Fruit fly (Drosophila melanogaster): Measurements from ENCODE around the gene PVRAP.
A peak's percentile ranks its signal among the peaks of the same experiment; 100 is the strongest.

Gene PVRAP

DNA sequence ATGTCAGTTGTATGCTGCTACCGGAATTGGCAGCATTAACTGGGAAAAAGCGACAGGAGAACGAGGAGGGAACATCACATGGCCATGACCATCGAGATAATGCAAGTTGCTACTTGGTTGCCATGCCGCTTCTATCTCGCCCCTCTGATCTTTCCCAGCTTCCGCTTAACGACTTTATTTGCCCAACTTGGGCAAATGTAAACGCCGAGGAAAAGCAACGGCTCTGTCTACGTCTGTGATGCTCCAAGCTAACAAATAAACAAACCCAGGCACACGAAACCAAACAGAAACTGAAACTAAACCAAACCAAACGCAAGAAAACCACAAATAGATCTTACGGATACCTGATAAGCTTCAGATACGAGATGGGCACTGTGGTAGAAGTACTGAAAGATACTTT lies 4.8 kb upstream of the PVRAP start (continued):
- TF ChIP-seq repo (GFP tag; optimal IDR thresholded peaks at IDR 0.05) (no peak), seq (GFP tag; IDR thresholded peaks at IDR 0.05) (no peak), sqz (GFP tag; optimal IDR thresholded peaks at IDR 0.05) (no peak), CG10654 (GFP tag; optimal IDR thresholded peaks at IDR 0.05) (no peak), vfl (GFP tag; optimal IDR thresholded peaks at IDR 0.05) (no peak), wdn (GFP tag; IDR thresholded peaks at IDR 0.05) (no peak), sc (optimal IDR thresholded peaks at IDR 0.05) (no peak), sc (GFP tag; optimal IDR thresholded peaks at IDR 0.05) (peak; percentile 21), CG12219 (GFP tag; optimal IDR thresholded peaks at IDR 0.05) (no peak), BEAF-32 (GFP tag; optimal IDR thresholded peaks at IDR 0.05) (no peak), CG2678 (tag; optimal IDR thresholded peaks at IDR 0.05) (peak; percentile 15), tup (GFP tag; optimal IDR thresholded peaks at IDR 0.05) (no peak), fd64A (GFP tag; optimal IDR thresholded peaks at IDR 0.05) (peak; percentile 17), CG2202 (tag; optimal IDR thresholded peaks at IDR 0.05) (peak; percentile 15), CG12942 (GFP tag; optimal IDR thresholded peaks at IDR 0.05) (no peak), CG1603 (tag; optimal IDR thresholded peaks at IDR 0.05) (peak; percentile 3), CG17568 (GFP tag; optimal IDR thresholded peaks at IDR 0.05) (peak; percentile 29), lmd (GFP tag; IDR thresholded peaks at IDR 0.05) (no peak), pfk (GFP tag; optimal IDR thresholded peaks at IDR 0.05) (no peak), Antp (GFP tag; optimal IDR thresholded peaks at IDR 0.05) (no peak), gsb (GFP tag; IDR thresholded peaks at IDR 0.05) (no peak), CG2712 (tag; optimal IDR thresholded peaks at IDR 0.05) (peak; percentile 11), CG12104 (GFP tag; optimal IDR thresholded peaks at IDR 0.05) (no peak), gcm2 (GFP tag; optimal IDR thresholded peaks at IDR 0.05) (no peak), TFAM (GFP tag; optimal IDR thresholded peaks at IDR 0.05) (no peak), ssp (GFP tag; IDR thresholded peaks at IDR 0.05) (no peak), CG4707 (GFP tag; optimal IDR thresholded peaks at IDR 0.05) (peak; percentile 11), Hand (GFP tag; optimal IDR thresholded peaks at IDR 0.05) (no peak), NC2β (GFP tag; optimal IDR thresholded peaks at IDR 0.05) (no peak), Asciz (GFP tag; optimal IDR thresholded peaks at IDR 0.05) (peak; percentile 4), CG8359 (GFP tag; optimal IDR thresholded peaks at IDR 0.05; ENCODE audit: borderline replicate concordance) (peak; percentile 29), gem (tag; optimal IDR thresholded peaks at IDR 0.05) (peak; percentile 22), ara (GFP tag; IDR thresholded peaks at IDR 0.05) (0 out of 2 replicates have a peak, but pooled peaks have one; percentile 38), ci (GFP tag; IDR thresholded peaks at IDR 0.05) (peak; percentile 55; the same call in 2 of the 3 replicates), lbe (GFP tag; optimal IDR thresholded peaks at IDR 0.05) (no peak), CG15696 (tag; optimal IDR thresholded peaks at IDR 0.05) (peak; percentile 3), Awh (GFP tag; IDR thresholded peaks at IDR 0.05) (peak; percentile 31; the same call in 1 of the 2 replicates), CG9215 (GFP tag; IDR thresholded peaks at IDR 0.05) (no peak), tap (tag; optimal IDR thresholded peaks at IDR 0.05) (no peak), Stat92E (GFP tag; optimal IDR thresholded peaks at IDR 0.05) (no peak), CG17328 (GFP tag; IDR thresholded peaks at IDR 0.05) (no peak), Hey (tag; optimal IDR thresholded peaks at IDR 0.05) (no peak), caup (GFP tag; optimal IDR thresholded peaks at IDR 0.05; ENCODE audit: severe bottlenecking) (no peak), CG6175 (GFP tag; IDR thresholded peaks at IDR 0.05) (no peak), CkIIα-i1 (GFP tag; IDR thresholded peaks at IDR 0.05) (no peak), bab2 (GFP tag; optimal IDR thresholded peaks at IDR 0.05) (no peak), Sry-δ (GFP tag; optimal IDR thresholded peaks at IDR 0.05) (no peak), insv (GFP tag; optimal IDR thresholded peaks at IDR 0.05) (no peak), scrt (GFP tag; optimal IDR thresholded peaks at IDR 0.05) (no peak), ato (GFP tag; IDR thresholded peaks at IDR 0.05; ENCODE audit: partially characterized antibody) (no peak), gce (GFP tag; IDR thresholded peaks at IDR 0.05) (no peak)

All from whole organism, embryonic.